Worm (Caenorhabditis elegans) whole organism, L4 larva: ENCODE results near the gene evl-14.

Source experiments
- R02D3.7 ChIP-seq: fragments of 150-350 bp; sonication (generic microtip); optimal IDR thresholded peaks from 3 replicates; lab custom pipeline; 2014; ENCODE audit warnings: missing biosample characterization, missing genetic modification characterization
- daf-8 ChIP-seq: fragments of 200-800 bp; sonication (Bioruptor generic); IDR thresholded peaks from 2 replicates; pipeline ENCODE4 v1.3.6; 2022; ENCODE audit warnings: missing genetic modification characterization, missing compliant biosample characterization
- pha-4 ChIP-seq, 2 experiments: fragments of 150-350 bp in 1 of 2; fragments of 200-800 bp in 1 of 2; sonication (Bioruptor generic) in 1 of 2; IDR thresholded peaks in 1 of 2; optimal IDR thresholded peaks in 1 of 2; 2 replicates each; pipeline versions ENCODE4 v1.3.6 to Lab custom; 2014 to 2022; ENCODE audit warnings: missing genetic modification characterization in 2 of 2, missing genetic modification reagents in 2 of 2, missing biosample characterization in 1 of 2, missing compliant biosample characterization in 1 of 2

DNA sequence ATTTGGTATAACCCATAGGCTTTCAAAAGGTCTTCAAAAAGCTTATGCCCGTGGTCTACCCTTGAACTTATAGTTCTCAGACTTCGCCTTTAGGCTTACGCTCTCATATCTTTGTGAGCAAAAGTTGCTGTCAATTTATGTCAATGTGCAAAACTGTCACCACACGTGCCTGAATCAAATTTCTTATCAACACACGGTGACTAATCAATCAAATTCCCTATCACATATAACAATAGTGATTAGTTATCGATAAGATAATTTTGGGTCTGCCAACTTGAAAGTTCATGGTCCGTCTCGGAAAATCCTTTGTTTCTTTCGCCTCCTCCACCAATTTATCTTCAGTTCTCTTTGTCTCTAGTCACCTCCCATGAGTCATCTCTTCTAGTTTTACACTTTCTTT lies 44.5 kb upstream of the evl-14 start:
- TF ChIP-seq R02D3.7 (tag; lab: Kevin White, UChicago) (no peak), pha-4 (GFP tag; IDR thresholded peaks at IDR 0.05; lab: Robert Waterston, UW) (no peak), pha-4 (tag; optimal IDR thresholded peaks at IDR 0.05; lab: Kevin White, UChicago) (no peak), daf-8 (GFP tag; lab: Robert Waterston, UW) (no peak)
